Worm (Caenorhabditis elegans) whole organism, late embryonic: ENCODE measurements around the gene unc-50.

Experiments used
- C38D4.7 ChIP-seq: fragments of 200-800 bp; sonication (Bioruptor generic); optimal IDR thresholded peaks from 2 replicates; lab custom pipeline; 2018; ENCODE audit warnings: mild to moderate bottlenecking, missing genetic modification characterization, moderate library complexity, missing compliant biosample characterization
- K09A11.1 ChIP-seq: sonication (generic microtip); optimal IDR thresholded peaks from 2 replicates; lab custom pipeline; 2017; ENCODE audit warnings: antibody characterized with exemption, mild to moderate bottlenecking, missing genetic modification characterization, missing compliant biosample characterization; ENCODE audit not compliant: insufficient read depth
- T23F11.4 ChIP-seq: fragments of 200-800 bp; sonication (Bioruptor generic); optimal IDR thresholded peaks from 2 replicates; lab custom pipeline; 2018; ENCODE audit warnings: mild to moderate bottlenecking, missing genetic modification characterization, missing compliant biosample characterization
- ahr-1 ChIP-seq: sonication (generic microtip); optimal IDR thresholded peaks from 2 replicates; lab custom pipeline; 2016; ENCODE audit warnings: missing genetic modification characterization, missing compliant biosample characterization
- ama-1 ChIP-seq: fragments of 150-350 bp; optimal IDR thresholded peaks from 2 replicates; lab custom pipeline; 2014
- ceh-14 ChIP-seq: sonication (generic microtip); optimal IDR thresholded peaks from 2 replicates; lab custom pipeline; 2016; ENCODE audit warnings: missing genotype, missing genetic modification characterization, missing compliant biosample characterization
- ceh-19 ChIP-seq: fragments of 200-800 bp; sonication (Bioruptor generic); optimal IDR thresholded peaks from 2 replicates; lab custom pipeline; 2018; ENCODE audit warnings: mild to moderate bottlenecking, missing genetic modification characterization, missing compliant biosample characterization
- ceh-2 ChIP-seq: sonication (generic microtip); optimal IDR thresholded peaks from 2 replicates; lab custom pipeline; 2016; ENCODE audit warnings: missing genotype, missing genetic modification characterization, missing compliant biosample characterization
- ceh-31 ChIP-seq: sonication (generic microtip); optimal IDR thresholded peaks from 2 replicates; lab custom pipeline; 2016; ENCODE audit warnings: missing genetic modification characterization, missing compliant biosample characterization
- ceh-34 ChIP-seq: sonication (generic microtip); optimal IDR thresholded peaks from 2 replicates; lab custom pipeline; 2016; ENCODE audit warnings: mild to moderate bottlenecking, missing genetic modification characterization, missing compliant biosample characterization
- ceh-45 ChIP-seq: fragments of 200-800 bp; sonication (Bioruptor generic); IDR thresholded peaks from 2 replicates; pipeline ENCODE4 v1.3.6; 2022; ENCODE audit warnings: missing genetic modification reagents, missing genetic modification characterization, missing compliant biosample characterization
- ceh-48 ChIP-seq: sonication (generic microtip); optimal IDR thresholded peaks from 2 replicates; lab custom pipeline; 2016; ENCODE audit warnings: missing genetic modification characterization, inconsistent platforms, missing compliant biosample characterization
- ceh-6 ChIP-seq: fragments of 200-800 bp; sonication (Bioruptor generic); optimal IDR thresholded peaks from 2 replicates; lab custom pipeline; 2018; ENCODE audit warnings: mild to moderate bottlenecking, missing genetic modification characterization, missing compliant biosample characterization
- ceh-9 ChIP-seq: sonication (generic microtip); optimal IDR thresholded peaks from 2 replicates; lab custom pipeline; 2016; ENCODE audit warnings: mild to moderate bottlenecking, missing genetic modification characterization, inconsistent platforms, missing compliant biosample characterization
- che-1 ChIP-seq: sonication (generic microtip); optimal IDR thresholded peaks from 2 replicates; lab custom pipeline; 2016; ENCODE audit warnings: mild to moderate bottlenecking, missing genetic modification characterization, missing compliant biosample characterization
- dmd-4 ChIP-seq: sonication (generic microtip); optimal IDR thresholded peaks from 2 replicates; lab custom pipeline; 2016; ENCODE audit warnings: borderline replicate concordance, missing genetic modification characterization, missing compliant biosample characterization
- dve-1 ChIP-seq: sonication (generic microtip); optimal IDR thresholded peaks from 2 replicates; lab custom pipeline; 2017; ENCODE audit warnings: antibody characterized with exemption, mild to moderate bottlenecking, missing genetic modification characterization, missing compliant biosample characterization
- elt-4 ChIP-seq: sonication (generic microtip); optimal IDR thresholded peaks from 2 replicates; lab custom pipeline; 2016; ENCODE audit warnings: missing genetic modification characterization, missing compliant biosample characterization
- fax-1 ChIP-seq: sonication (generic microtip); optimal IDR thresholded peaks from 2 replicates; lab custom pipeline; 2016; ENCODE audit warnings: missing genotype, missing genetic modification characterization, missing compliant biosample characterization
- fkh-10 ChIP-seq: fragments of 150-350 bp; optimal IDR thresholded peaks from 2 replicates; lab custom pipeline; 2014; ENCODE audit warnings: missing biosample characterization, missing genetic modification reagents, missing genetic modification characterization
- gmeb-2 ChIP-seq: sonication (generic microtip); optimal IDR thresholded peaks from 2 replicates; lab custom pipeline; 2016; ENCODE audit warnings: missing genetic modification characterization, inconsistent platforms, missing compliant biosample characterization
- hlh-13 ChIP-seq: fragments of 200-800 bp; sonication (Bioruptor generic); optimal IDR thresholded peaks from 2 replicates; lab custom pipeline; 2018; ENCODE audit warnings: mild to moderate bottlenecking, missing genetic modification characterization, missing compliant biosample characterization
- hlh-15 ChIP-seq: sonication (generic microtip); optimal IDR thresholded peaks from 2 replicates; lab custom pipeline; 2016; ENCODE audit warnings: missing genetic modification characterization, missing compliant biosample characterization
- hlh-30 ChIP-seq: sonication (generic microtip); optimal IDR thresholded peaks from 2 replicates; lab custom pipeline; 2017; ENCODE audit warnings: antibody characterized with exemption, missing genetic modification characterization, missing compliant biosample characterization; ENCODE audit not compliant: insufficient read depth
- hlh-8 ChIP-seq: sonication (generic microtip); optimal IDR thresholded peaks from 2 replicates; lab custom pipeline; 2016; ENCODE audit warnings: missing genotype, missing genetic modification characterization, missing compliant biosample characterization
- nfya-1 ChIP-seq: sonication (generic microtip); optimal IDR thresholded peaks from 2 replicates; lab custom pipeline; 2017; ENCODE audit warnings: missing genetic modification characterization, mild to moderate bottlenecking, missing compliant biosample characterization, antibody characterized with exemption, moderate library complexity
- pag-3 ChIP-seq: sonication (generic microtip); optimal IDR thresholded peaks from 2 replicates; lab custom pipeline; 2016; ENCODE audit warnings: missing compliant biosample characterization, missing genetic modification characterization, borderline replicate concordance
- pha-2 ChIP-seq: sonication (generic microtip); optimal IDR thresholded peaks from 2 replicates; lab custom pipeline; 2017; ENCODE audit warnings: mild to moderate bottlenecking, missing genetic modification characterization, missing compliant biosample characterization
- pros-1 ChIP-seq: fragments of 150-350 bp; optimal IDR thresholded peaks from 2 replicates; lab custom pipeline; 2014; ENCODE audit warnings: missing biosample characterization, missing genetic modification reagents, missing genetic modification characterization
- ref-2 ChIP-seq: sonication (generic microtip); optimal IDR thresholded peaks from 2 replicates; lab custom pipeline; 2016; ENCODE audit warnings: missing genetic modification characterization, missing compliant biosample characterization
- rnt-1 ChIP-seq: sonication (generic microtip); optimal IDR thresholded peaks from 2 replicates; lab custom pipeline; 2016; ENCODE audit warnings: missing genetic modification characterization, missing compliant biosample characterization
- sox-2 ChIP-seq: fragments of 200-800 bp; sonication (Bioruptor generic); IDR thresholded peaks from 2 replicates; pipeline ENCODE4 v1.3.6; 2022; ENCODE audit warnings: missing genetic modification reagents, missing genetic modification characterization, missing compliant biosample characterization
- sox-4 ChIP-seq: sonication (generic microtip); optimal IDR thresholded peaks from 2 replicates; lab custom pipeline; 2017; ENCODE audit warnings: mild to moderate bottlenecking, missing genetic modification characterization, inconsistent platforms, missing compliant biosample characterization
- tbx-2 ChIP-seq: sonication (generic microtip); optimal IDR thresholded peaks from 2 replicates; lab custom pipeline; 2016; ENCODE audit warnings: missing genetic modification characterization, missing compliant biosample characterization
- ttx-3 ChIP-seq: sonication (generic microtip); optimal IDR thresholded peaks from 2 replicates; lab custom pipeline; 2016; ENCODE audit warnings: missing genetic modification reagents, missing genetic modification characterization, missing compliant biosample characterization
- unc-3 ChIP-seq, 2 experiments: fragments of 200-800 bp in 1 of 2; sonication (Bioruptor generic) in 1 of 2; sonication (generic microtip) in 1 of 2; conservative IDR thresholded peaks in 1 of 2; optimal IDR thresholded peaks in 1 of 2; 2 replicates each; pipeline versions ENCODE4 v1.3.6 to Lab custom; 2016 to 2022; ENCODE audit warnings: missing compliant biosample characterization in 2 of 2, missing genetic modification characterization in 2 of 2, missing genetic modification reagents in 1 of 2
- unc-42 ChIP-seq: sonication (generic microtip); optimal IDR thresholded peaks from 2 replicates; lab custom pipeline; 2016; ENCODE audit warnings: missing genotype, missing genetic modification characterization, missing compliant biosample characterization
- ztf-16 ChIP-seq: sonication (generic microtip); optimal IDR thresholded peaks from 2 replicates; lab custom pipeline; 2017; ENCODE audit warnings: missing genetic modification characterization, missing compliant biosample characterization

The unc-50 gene

DNA sequence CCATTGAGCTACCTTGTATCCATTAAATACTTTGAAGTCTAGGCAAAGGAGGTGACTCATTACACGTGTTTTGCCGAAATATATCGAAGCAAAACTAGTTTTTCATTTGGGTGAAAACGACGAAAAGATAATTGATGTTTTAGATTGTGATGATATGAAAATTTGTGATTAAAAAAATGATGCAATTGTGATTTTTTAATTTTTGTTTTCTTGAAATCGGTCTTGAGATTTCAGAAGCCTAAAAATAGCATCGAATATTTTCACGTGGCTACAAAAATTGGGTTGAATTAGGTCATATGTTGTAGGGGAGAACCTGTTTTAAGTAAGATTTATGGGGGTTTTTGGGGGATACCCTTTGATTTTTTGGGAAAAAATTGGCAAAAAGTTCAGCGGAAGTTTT is 27.4 kb downstream of the unc-50 start:
- no peak for TF ChIP-seq nfya-1 (tag; lab: Kevin White, UChicago)
- no peak for TF ChIP-seq hlh-13 (GFP tag; lab: Kevin White, UChicago)
- no peak for TF ChIP-seq ama-1
- no peak for TF ChIP-seq fkh-10
- no peak for TF ChIP-seq hlh-15
- TF ChIP-seq pha-2 (tag; lab: Kevin White, UChicago): no peak
- TF ChIP-seq che-1 (tag; lab: Kevin White, UChicago): no peak
- no peak for TF ChIP-seq dve-1 (tag; lab: Kevin White, UChicago)
- no peak for TF ChIP-seq sox-2 (GFP tag; lab: Robert Waterston, UW)

ce11 chrIII:10289790-10290189 is 28.2 kb downstream of the unc-50 start:
- TF ChIP-seq nfya-1 (tag; lab: Kevin White, UChicago) (no peak), hlh-30 (no peak), K09A11.1 (no peak), ceh-9 (tag; lab: Kevin White, UChicago) (no peak), ztf-16 (tag; lab: Kevin White, UChicago) (no peak), ceh-2 (no peak), ttx-3 (tag; lab: Kevin White, UChicago) (no peak), rnt-1 (tag; lab: Kevin White, UChicago) (no peak), ceh-19 (GFP tag; lab: Kevin White, UChicago) (no peak), dmd-4 (tag; lab: Kevin White, UChicago) (no peak), ceh-31 (tag; lab: Kevin White, UChicago) (no peak), ceh-34 (tag; lab: Kevin White, UChicago) (no peak), T23F11.4 (no peak), pag-3 (tag; lab: Kevin White, UChicago) (no peak), elt-4 (tag; lab: Kevin White, UChicago) (no peak), sox-2 (GFP tag; lab: Robert Waterston, UW) (no peak), hlh-8 (tag; lab: Kevin White, UChicago) (no peak), ahr-1 (tag; lab: Kevin White, UChicago) (no peak), sox-4 (tag; lab: Kevin White, UChicago) (no peak)

- TF ChIP-seq fax-1 (tag; lab: Kevin White, UChicago) (no peak), gmeb-2 (tag; lab: Kevin White, UChicago) (no peak), pros-1 (tag; lab: Kevin White, UChicago) (no peak), ceh-45 (GFP tag; lab: Robert Waterston, UW) (no peak), unc-3 (GFP tag; conservative IDR thresholded peaks at IDR 0.05; lab: Robert Waterston, UW) (no peak), unc-3 (tag; optimal IDR thresholded peaks at IDR 0.05; lab: Kevin White, UChicago) (no peak), pha-2 (tag; lab: Kevin White, UChicago) (no peak), ceh-9 (tag; lab: Kevin White, UChicago) (no peak)
- TF ChIP-seq, all 69 proteins: peak for 0
Measured at ce11 chrIII:10285623-10286022, 32.3 kb downstream of the unc-50 start, which contains the start of gene K10G9.2. TSS of gene K10G9.2 (plus strand) at chrIII:10285923.

- peak; percentile 73 for TF ChIP-seq ceh-48
- TF ChIP-seq ceh-6: peak; percentile 18
- TF ChIP-seq ceh-19 (GFP tag; lab: Kevin White, UChicago): peak; percentile 36
- TF ChIP-seq nfya-1 (tag; lab: Kevin White, UChicago): peak; percentile 50
- TF ChIP-seq hlh-30: peak; percentile 27
- no peak for TF ChIP-seq sox-4 (tag; lab: Kevin White, UChicago)
- peak; percentile 58 for TF ChIP-seq tbx-2 (tag; lab: Kevin White, UChicago)
- TF ChIP-seq C38D4.7 (GFP tag; lab: Kevin White, UChicago): no peak
- TF ChIP-seq che-1 (tag; lab: Kevin White, UChicago): peak; percentile 14
- no peak for TF ChIP-seq elt-4 (tag; lab: Kevin White, UChicago)
- TF ChIP-seq ceh-31 (tag; lab: Kevin White, UChicago): peak; percentile 76
- peak; percentile 14 for TF ChIP-seq ref-2
- TF ChIP-seq ceh-14 (tag; lab: Kevin White, UChicago): peak; percentile 78
- TF ChIP-seq unc-42 (tag; lab: Kevin White, UChicago): peak; percentile 94
- TF ChIP-seq ztf-16 (tag; lab: Kevin White, UChicago): no peak
- TF ChIP-seq dve-1 (tag; lab: Kevin White, UChicago): no peak
- peak; percentile 71 for TF ChIP-seq fkh-10
Measured at ce11 chrIII:10284214-10284613, 33.7 kb downstream of the unc-50 start.
